Worm (Caenorhabditis elegans) whole organism, late embryonic: ENCODE data around the gene F09C6.11.

ENCODE experiments used
- Y22D7AL.16 ChIP-seq: sonication (generic microtip); optimal IDR thresholded peaks from 2 replicates; lab custom pipeline; 2016; ENCODE audit warnings: missing genetic modification characterization, missing compliant biosample characterization
- nhr-232 ChIP-seq: sonication (generic microtip); optimal IDR thresholded peaks from 2 replicates; lab custom pipeline; 2016; ENCODE audit warnings: missing genetic modification characterization, missing compliant biosample characterization

The F09C6.11 gene

ce11 chrV:16831921-16832320, 50.2 kb downstream of the F09C6.11 start, which contains the start of gene srh-215:
Gene srh-215, minus strand, starts transcription at chrV:16832021.
- no peak for TF ChIP-seq nhr-232
- no peak for TF ChIP-seq Y22D7AL.16 (tag; lab: Kevin White, UChicago)
